Fruit fly (Drosophila melanogaster) whole organism, embryonic: Measurements from ENCODE around the gene beta'COP.

Source experiments
- Atf3 ChIP-seq: fragments of 200-800 bp; sonication (Bioruptor generic); optimal IDR thresholded peaks from 3 replicates; lab custom pipeline; 2016; ENCODE audit warnings: missing biosample characterization, missing genetic modification characterization
- BtbVII ChIP-seq: fragments of 200-800 bp; sonication (Bioruptor generic); optimal IDR thresholded peaks from 3 replicates; lab custom pipeline; 2017; ENCODE audit warnings: missing biosample characterization, mild to moderate bottlenecking, missing genetic modification characterization
- CG10147 ChIP-seq: fragments of 200-800 bp; sonication (Bioruptor generic); optimal IDR thresholded peaks from 2 replicates; lab custom pipeline; 2019; ENCODE audit warnings: missing biosample characterization, mild to moderate bottlenecking, missing genetic modification characterization, moderate library complexity
- CG12219 ChIP-seq: fragments of 200-800 bp; sonication (Bioruptor generic); optimal IDR thresholded peaks from 3 replicates; lab custom pipeline; 2018; ENCODE audit warnings: missing biosample characterization, mild to moderate bottlenecking, missing genetic modification characterization
- CG12391 ChIP-seq: fragments of 200-800 bp; sonication (Bioruptor generic); optimal IDR thresholded peaks from 3 replicates; lab custom pipeline; 2018; ENCODE audit warnings: missing biosample characterization, mild to moderate bottlenecking, missing genetic modification characterization, moderate library complexity
- CG12659 ChIP-seq: fragments of 200-800 bp; sonication (Bioruptor generic); optimal IDR thresholded peaks from 3 replicates; lab custom pipeline; 2017; ENCODE audit warnings: mild to moderate bottlenecking, missing biosample characterization, missing genetic modification reagents, missing genetic modification characterization
- CG13775 ChIP-seq: fragments of 200-800 bp; sonication (Bioruptor generic); optimal IDR thresholded peaks from 3 replicates; lab custom pipeline; 2017; ENCODE audit warnings: missing biosample characterization, mild to moderate bottlenecking, missing genetic modification characterization
- CG14667 ChIP-seq: fragments of 200-800 bp; sonication (Bioruptor generic); IDR thresholded peaks from 2 replicates; pipeline ENCODE4 v1.3.6; 2022; ENCODE audit warnings: missing biosample characterization, missing genetic modification characterization
- CG2116 ChIP-seq: fragments of 200-800 bp; sonication (Bioruptor generic); optimal IDR thresholded peaks from 3 replicates; lab custom pipeline; 2018; ENCODE audit warnings: missing biosample characterization, mild to moderate bottlenecking, missing genetic modification characterization
- CG3163 ChIP-seq: fragments of 200-800 bp; sonication (Bioruptor generic); optimal IDR thresholded peaks from 3 replicates; lab custom pipeline; 2016; ENCODE audit warnings: missing biosample characterization, missing genetic modification characterization
- CG32772 ChIP-seq: fragments of 200-800 bp; sonication (Bioruptor generic); IDR thresholded peaks from 2 replicates; pipeline ENCODE4 v1.3.6; 2022; ENCODE audit warnings: missing biosample characterization, missing genetic modification characterization
- CG34224 ChIP-seq: fragments of 200-800 bp; sonication (Bioruptor generic); IDR thresholded peaks from 3 replicates; pipeline ENCODE4 v1.3.6; 2022; ENCODE audit warnings: missing biosample characterization, missing genetic modification characterization; ENCODE audit not compliant: partially characterized antibody
- CG42726 ChIP-seq: fragments of 200-800 bp; sonication (Bioruptor generic); IDR thresholded peaks from 2 replicates; pipeline ENCODE4 v1.3.6; 2022; ENCODE audit warnings: missing biosample characterization, missing genetic modification characterization; ENCODE audit not compliant: partially characterized antibody
- CG4820 ChIP-seq: fragments of 200-800 bp; sonication (Bioruptor generic); optimal IDR thresholded peaks from 3 replicates; lab custom pipeline; 2016; ENCODE audit warnings: missing biosample characterization, missing genetic modification characterization
- CG8478 ChIP-seq: fragments of >200 bp; optimal IDR thresholded peaks from 2 replicates; lab custom pipeline; 2018
- Camta ChIP-seq: fragments of 200-800 bp; sonication (Bioruptor generic); optimal IDR thresholded peaks from 2 replicates; lab custom pipeline; 2016; ENCODE audit warnings: missing biosample characterization, missing genetic modification characterization
- CrebB ChIP-seq: fragments of 200-800 bp; sonication (Bioruptor generic); optimal IDR thresholded peaks from 3 replicates; lab custom pipeline; 2018; ENCODE audit warnings: missing biosample characterization, mild to moderate bottlenecking, missing genetic modification characterization
- ERR ChIP-seq: fragments of 200-800 bp; sonication (Bioruptor generic); optimal IDR thresholded peaks from 2 replicates; lab custom pipeline; 2016; ENCODE audit warnings: missing biosample characterization, missing genetic modification characterization
- Fer2 ChIP-seq: fragments of 200-800 bp; sonication (Bioruptor generic); optimal IDR thresholded peaks from 2 replicates; lab custom pipeline; 2018; ENCODE audit warnings: missing biosample characterization, mild to moderate bottlenecking, missing genetic modification characterization, moderate library complexity
- HLHmδ ChIP-seq: fragments of 200-800 bp; sonication (Bioruptor generic); optimal IDR thresholded peaks from 2 replicates; lab custom pipeline; 2018; ENCODE audit warnings: missing biosample characterization, mild to moderate bottlenecking, missing genetic modification characterization, moderate library complexity
- Hr78 ChIP-seq, 2 experiments: fragments of 200-800 bp in 1 of 2; fragments of >200 bp in 1 of 2; sonication (Bioruptor generic) in 1 of 2; optimal IDR thresholded peaks; 2 replicates each; lab custom pipeline; 2017 to 2019; ENCODE audit warnings: missing biosample characterization in 2 of 2, missing genetic modification characterization in 2 of 2, mild to moderate bottlenecking in 1 of 2, moderate library complexity in 1 of 2
- MBD-R2 ChIP-seq: fragments of 200-800 bp; sonication (Bioruptor generic); IDR thresholded peaks from 2 replicates; pipeline ENCODE4 v1.3.6; 2022; ENCODE audit warnings: missing biosample characterization, missing genetic modification characterization
- MESR4 ChIP-seq: fragments of 200-800 bp; sonication (Bioruptor generic); optimal IDR thresholded peaks from 2 replicates; lab custom pipeline; 2018; ENCODE audit warnings: missing biosample characterization, mild to moderate bottlenecking, missing genetic modification characterization, moderate library complexity
- MTF-1 ChIP-seq: fragments of 200-800 bp; sonication (Bioruptor generic); optimal IDR thresholded peaks from 2 replicates; lab custom pipeline; 2018; ENCODE audit warnings: missing biosample characterization, mild to moderate bottlenecking, missing genetic modification characterization, borderline replicate concordance
- NK7.1 ChIP-seq: fragments of 200-800 bp; sonication (Bioruptor generic); optimal IDR thresholded peaks from 3 replicates; lab custom pipeline; 2016; ENCODE audit warnings: missing biosample characterization, missing genetic modification characterization
- Oli ChIP-seq: fragments of 200-800 bp; sonication (Bioruptor generic); optimal IDR thresholded peaks from 2 replicates; lab custom pipeline; 2018; ENCODE audit warnings: missing biosample characterization, mild to moderate bottlenecking, missing genetic modification characterization, moderate library complexity
- Scr ChIP-seq: fragments of 200-800 bp; sonication (Bioruptor generic); IDR thresholded peaks from 2 replicates; pipeline ENCODE4 v1.3.6; 2022; ENCODE audit warnings: missing biosample characterization, missing genetic modification characterization; ENCODE audit not compliant: partially characterized antibody
- Spps ChIP-seq: fragments of 200-800 bp; sonication (Bioruptor generic); optimal IDR thresholded peaks from 2 replicates; lab custom pipeline; 2018; ENCODE audit warnings: missing biosample characterization, mild to moderate bottlenecking, missing genetic modification characterization
- TFAM ChIP-seq: fragments of 200-800 bp; sonication (Bioruptor generic); optimal IDR thresholded peaks from 2 replicates; lab custom pipeline; 2017; ENCODE audit warnings: missing biosample characterization, missing genetic modification characterization, inconsistent platforms
- ara ChIP-seq: fragments of 200-800 bp; sonication (Bioruptor generic); IDR thresholded peaks from 2 replicates; pipeline ENCODE4 v1.3.6; 2022; ENCODE audit warnings: missing biosample characterization, missing genetic modification characterization
- chm ChIP-seq: fragments of 200-800 bp; sonication (Bioruptor generic); IDR thresholded peaks from 2 replicates; pipeline ENCODE4 v1.3.6; 2022; ENCODE audit warnings: missing biosample characterization, missing genetic modification characterization
- croc ChIP-seq: fragments of 200-800 bp; sonication (Bioruptor generic); conservative IDR thresholded peaks from 3 replicates; pipeline ENCODE4 v1.3.6; 2022; ENCODE audit warnings: missing biosample characterization, missing genetic modification characterization
- fd3F ChIP-seq: fragments of 200-800 bp; sonication (Bioruptor generic); optimal IDR thresholded peaks from 2 replicates; lab custom pipeline; 2018; ENCODE audit warnings: missing biosample characterization, mild to moderate bottlenecking, missing genetic modification characterization, moderate library complexity
- gcm ChIP-seq: fragments of 200-800 bp; sonication (Bioruptor generic); optimal IDR thresholded peaks from 2 replicates; lab custom pipeline; 2019; ENCODE audit warnings: missing biosample characterization, mild to moderate bottlenecking, missing genetic modification characterization, moderate library complexity
- gro ChIP-seq: fragments of 200-800 bp; sonication (Bioruptor generic); optimal IDR thresholded peaks from 2 replicates; lab custom pipeline; 2016; ENCODE audit warnings: missing biosample characterization, missing genetic modification characterization
- inv ChIP-seq: fragments of 200-800 bp; sonication (Bioruptor generic); IDR thresholded peaks from 2 replicates; pipeline ENCODE4 v1.3.6; 2022; ENCODE audit warnings: missing biosample characterization, missing genetic modification characterization; ENCODE audit not compliant: partially characterized antibody
- jing ChIP-seq: fragments of 200-800 bp; sonication (Bioruptor generic); optimal IDR thresholded peaks from 2 replicates; lab custom pipeline; 2018; ENCODE audit warnings: missing biosample characterization, mild to moderate bottlenecking, missing genetic modification characterization
- kni ChIP-seq: fragments of 200-800 bp; sonication (Bioruptor generic); optimal IDR thresholded peaks from 3 replicates; lab custom pipeline; 2017; ENCODE audit warnings: mild to moderate bottlenecking, missing biosample characterization, missing genetic modification reagents, missing genetic modification characterization
- maf-S ChIP-seq: fragments of 200-800 bp; sonication (Bioruptor generic); optimal IDR thresholded peaks from 2 replicates; lab custom pipeline; 2016; ENCODE audit warnings: missing biosample characterization, missing genetic modification characterization
- nom ChIP-seq: fragments of 200-800 bp; sonication (Bioruptor generic); optimal IDR thresholded peaks from 2 replicates; lab custom pipeline; 2017; ENCODE audit warnings: missing biosample characterization, missing genetic modification characterization, mild to moderate bottlenecking, moderate library complexity, missing genetic modification reagents
- odd ChIP-seq: fragments of 200-800 bp; sonication (Bioruptor generic); optimal IDR thresholded peaks from 2 replicates; lab custom pipeline; 2017; ENCODE audit warnings: missing biosample characterization, mild to moderate bottlenecking, missing genetic modification characterization
- org-1 ChIP-seq: fragments of 200-800 bp; sonication (Bioruptor generic); optimal IDR thresholded peaks from 2 replicates; lab custom pipeline; 2017; ENCODE audit warnings: missing biosample characterization, missing genetic modification characterization
- pita ChIP-seq: fragments of 200-800 bp; sonication (Bioruptor generic); optimal IDR thresholded peaks from 2 replicates; lab custom pipeline; 2017; ENCODE audit warnings: missing biosample characterization, mild to moderate bottlenecking, missing genetic modification characterization
- pum ChIP-seq: fragments of 200-800 bp; sonication (Bioruptor generic); optimal IDR thresholded peaks from 2 replicates; lab custom pipeline; 2016; ENCODE audit warnings: missing biosample characterization, missing genetic modification characterization
- ro ChIP-seq: fragments of 200-800 bp; sonication (Bioruptor generic); IDR thresholded peaks from 2 replicates; pipeline ENCODE4 v1.3.6; 2022; ENCODE audit warnings: missing biosample characterization, missing genetic modification characterization
- sens ChIP-seq: fragments of 200-800 bp; sonication (Bioruptor generic); peaks from one replicate; lab custom pipeline; 2016; ENCODE audit warnings: missing biosample characterization, missing genetic modification characterization
- sim ChIP-seq: fragments of 200-800 bp; sonication (Bioruptor generic); IDR thresholded peaks from 2 replicates; pipeline ENCODE4 v1.3.6; 2022; ENCODE audit warnings: missing biosample characterization, missing genetic modification characterization
- slp2 ChIP-seq: fragments of 200-800 bp; sonication (Bioruptor generic); optimal IDR thresholded peaks from 2 replicates; lab custom pipeline; 2016; ENCODE audit warnings: missing biosample characterization, missing genetic modification characterization
- sob ChIP-seq: fragments of 200-800 bp; sonication (Bioruptor generic); IDR thresholded peaks from 2 replicates; pipeline ENCODE4 v1.3.6; 2022; ENCODE audit warnings: missing biosample characterization, missing genetic modification characterization
- zen2 ChIP-seq: fragments of 200-800 bp; sonication (Bioruptor generic); IDR thresholded peaks from 3 replicates; pipeline ENCODE4 v1.3.6; 2022; ENCODE audit warnings: missing biosample characterization, missing genetic modification characterization; ENCODE audit not compliant: partially characterized antibody

The beta'COP gene

dm6 chr2L:13366109-13366747 lies 12.5 kb upstream of the beta'COP start, which contains the start of the genes Nnp-1 and Grx3 (continued):
- TF ChIP-seq Scr (GFP tag; lab: Robert Waterston, UW) (no peak), MTF-1 (GFP tag; lab: Kevin White, UChicago) (no peak), zen2 (GFP tag; lab: Robert Waterston, UW) (no peak), maf-S (GFP tag; lab: Kevin White, UChicago) (no peak), CG10147 (GFP tag; lab: Kevin White, UChicago) (no peak), CG3163 (GFP tag; lab: Kevin White, UChicago) (no peak), sens (GFP tag; lab: Kevin White, UChicago) (no peak), croc (GFP tag; lab: Robert Waterston, UW) (no peak; the same call in 2 of the 3 replicates), MBD-R2 (GFP tag; lab: Robert Waterston, UW) (peak; percentile 57), nom (GFP tag; lab: Kevin White, UChicago) (no peak), gcm (GFP tag; lab: Kevin White, UChicago) (no peak), pita (GFP tag; lab: Kevin White, UChicago) (no peak), CG13775 (GFP tag; lab: Kevin White, UChicago) (peak; percentile 44), CG12391 (tag; lab: Kevin White, UChicago) (no peak), ro (GFP tag; lab: Robert Waterston, UW) (no peak), BtbVII (GFP tag; lab: Kevin White, UChicago) (peak; percentile 14), CG42726 (GFP tag; lab: Robert Waterston, UW) (no peak), odd (GFP tag; lab: Kevin White, UChicago) (no peak), fd3F (peak; percentile 51), Oli (tag; lab: Kevin White, UChicago) (peak; percentile 27), CG8478 (lab: Kevin White, UChicago) (no peak), CG4820 (GFP tag; lab: Kevin White, UChicago) (peak; percentile 45), inv (GFP tag; lab: Robert Waterston, UW) (no peak), Atf3 (GFP tag; lab: Kevin White, UChicago) (no peak), org-1 (GFP tag; lab: Kevin White, UChicago) (no peak), TFAM (no peak), pum (GFP tag; lab: Kevin White, UChicago) (no peak), MESR4 (GFP tag; lab: Kevin White, UChicago) (peak; percentile 26), ERR (GFP tag; lab: Kevin White, UChicago) (no peak), CG34224 (GFP tag; lab: Robert Waterston, UW) (0 out of 3 replicates have a peak, but pooled peaks have one; percentile 11), kni (GFP tag; lab: Kevin White, UChicago) (no peak), CG32772 (GFP tag; lab: Robert Waterston, UW) (peak; percentile 39), CG12219 (GFP tag; lab: Kevin White, UChicago) (no peak), CG12659 (GFP tag; lab: Kevin White, UChicago) (peak; percentile 79), jing (GFP tag; lab: Kevin White, UChicago) (no peak), gro (GFP tag; lab: Kevin White, UChicago) (no peak), Fer2 (tag; lab: Kevin White, UChicago) (peak; percentile 54), slp2 (no peak), sob (peak; percentile 44; the same call in 1 of the 2 replicates), Hr78 (GFP tag; optimal IDR thresholded peaks at IDR 0.05; lab: Kevin White, UChicago) (no peak), ara (GFP tag; lab: Robert Waterston, UW) (no peak), NK7.1 (GFP tag; lab: Kevin White, UChicago) (no peak), chm (no peak), HLHmδ (GFP tag; lab: Kevin White, UChicago) (no peak), Spps (tag; lab: Kevin White, UChicago) (no peak), CG14667 (GFP tag; lab: Robert Waterston, UW) (no peak), sim (GFP tag; lab: Robert Waterston, UW) (no peak), Camta (GFP tag; lab: Kevin White, UChicago) (no peak), CG2116 (GFP tag; lab: Kevin White, UChicago) (peak; percentile 54), CrebB (no peak)
